Fruit fly (Drosophila melanogaster): ENCODE data around the gene Neurl4.

- TF ChIP-seq CG8478 (optimal IDR thresholded peaks at IDR 0.05) (no peak), CTCF (optimal IDR thresholded peaks at IDR 0.05) (no peak)
Observed at dm6 chr3L:14034476-14034875, 15.2 kb downstream of the Neurl4 start, which contains the start of gene CG6661.

Measured in S2 (cell line).